2 fruit fly cellular contexts compared by ENCODE assay signal in the genomic region with DNA sequence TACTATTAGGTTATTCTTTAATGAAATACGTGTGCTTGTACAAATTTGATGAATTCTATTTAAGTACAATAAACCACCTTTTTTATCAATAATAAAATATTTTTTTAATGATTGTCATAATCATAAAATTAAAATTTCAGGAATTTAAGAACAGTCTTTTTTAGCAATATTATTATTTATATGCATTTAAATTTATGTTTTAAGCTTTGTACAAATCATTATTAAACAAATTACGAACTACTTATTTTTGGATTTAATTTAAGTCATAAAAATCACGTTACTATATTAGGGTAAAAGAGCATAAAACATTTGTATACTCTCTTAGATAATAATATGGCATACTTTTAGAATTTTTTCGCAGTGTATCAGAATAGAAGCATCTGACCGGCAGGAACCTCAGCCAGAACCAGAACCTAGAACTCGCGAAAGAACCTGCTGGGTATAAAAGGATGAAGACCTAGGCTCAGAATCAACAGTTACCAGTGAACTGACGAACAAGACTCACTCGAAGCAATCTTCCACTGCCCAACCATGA.
TF ChIP-seq lines count a peak whose summit lies in the region.

Gene Cpr72Ea, plus strand, starts transcription at position 485 of the 535 bp plus-strand sequence.

TF ChIP-seq in whole organism, prepupa, 60 proteins besides CTCF, POLR2A, EP300 and RAD21:
- TF ChIP-seq spab (GFP tag; optimal IDR thresholded peaks at IDR 0.05; lab: Kevin White, UChicago) (peak; percentile 27), cyc (GFP tag; optimal IDR thresholded peaks at IDR 0.05; lab: Kevin White, UChicago) (no peak), Hr39 (GFP tag; optimal IDR thresholded peaks at IDR 0.05; lab: Kevin White, UChicago) (no peak), CG11294 (GFP tag; IDR thresholded peaks at IDR 0.05; lab: Robert Waterston, UW) (no peak), Met (GFP tag; optimal IDR thresholded peaks at IDR 0.05; lab: Kevin White, UChicago) (no peak), CG16779 (tag; optimal IDR thresholded peaks at IDR 0.05; lab: Kevin White, UChicago) (no peak), Ets96B (tag; optimal IDR thresholded peaks at IDR 0.05; lab: Kevin White, UChicago) (peak; percentile 37), CG3919 (GFP tag; optimal IDR thresholded peaks at IDR 0.05; lab: Kevin White, UChicago) (no peak), CG3032 (tag; optimal IDR thresholded peaks at IDR 0.05; lab: Kevin White, UChicago) (peak; percentile 66), dsx (GFP tag; optimal IDR thresholded peaks at IDR 0.05; lab: Kevin White, UChicago; ENCODE audit: poor library complexity, severe bottlenecking) (peak; percentile 46), CG6792 (GFP tag; optimal IDR thresholded peaks at IDR 0.05; lab: Kevin White, UChicago) (no peak), CG10669 (GFP tag; optimal IDR thresholded peaks at IDR 0.05; lab: Kevin White, UChicago) (no peak), Eip78C (GFP tag; lab: Kevin White, UChicago) (peak; percentile 31), esn (GFP tag; optimal IDR thresholded peaks at IDR 0.05; lab: Kevin White, UChicago) (no peak), ss (GFP tag; optimal IDR thresholded peaks at IDR 0.05; lab: Kevin White, UChicago) (peak; percentile 4 to 36), fd59A (GFP tag; optimal IDR thresholded peaks at IDR 0.05; lab: Kevin White, UChicago) (peak; percentile 14), Smox (GFP tag; optimal IDR thresholded peaks at IDR 0.05; lab: Kevin White, UChicago) (no peak), Sox15 (GFP tag; optimal IDR thresholded peaks at IDR 0.05; lab: Kevin White, UChicago) (no peak), CG6808 (GFP tag; optimal IDR thresholded peaks at IDR 0.05; lab: Kevin White, UChicago) (peak; percentile 52), CG7368 (GFP tag; optimal IDR thresholded peaks at IDR 0.05; lab: Kevin White, UChicago) (no peak), CG10631 (GFP tag; optimal IDR thresholded peaks at IDR 0.05; lab: Kevin White, UChicago) (peak; percentile 6)

TF ChIP-seq in whole organism, pupa, 21 proteins besides CTCF, POLR2A, EP300 and RAD21:
- TF ChIP-seq Snoo (tag; optimal IDR thresholded peaks at IDR 0.05; lab: Kevin White, UChicago), result no peak
- no peak for TF ChIP-seq CG12605 (GFP tag; IDR thresholded peaks at IDR 0.05; lab: Robert Waterston, UW)
- no peak for TF ChIP-seq Ets98B (GFP tag; IDR thresholded peaks at IDR 0.05; lab: Robert Waterston, UW)
- no peak for TF ChIP-seq fd96Ca (GFP tag; IDR thresholded peaks at IDR 0.05; lab: Robert Waterston, UW)
- no peak for TF ChIP-seq CG10348 (GFP tag; IDR thresholded peaks at IDR 0.05; lab: Robert Waterston, UW)
- peak; percentile 73 for TF ChIP-seq CG9948 (tag; optimal IDR thresholded peaks at IDR 0.05; lab: Kevin White, UChicago)
- TF ChIP-seq CG8159 (tag; optimal IDR thresholded peaks at IDR 0.05; lab: Kevin White, UChicago), result peak; percentile 72
- TF ChIP-seq CG14655 (GFP tag; optimal IDR thresholded peaks at IDR 0.05; lab: Kevin White, UChicago), result peak; percentile 39
- TF ChIP-seq rn (GFP tag; IDR thresholded peaks at IDR 0.05; lab: Robert Waterston, UW), result no peak
- no peak for TF ChIP-seq CG8301 (tag; optimal IDR thresholded peaks at IDR 0.05; lab: Kevin White, UChicago)
- TF ChIP-seq CG17806 (tag; optimal IDR thresholded peaks at IDR 0.05; lab: Kevin White, UChicago), result peak; percentile 6
- TF ChIP-seq CG32121 (GFP tag; IDR thresholded peaks at IDR 0.05; lab: Robert Waterston, UW), result no peak
- no peak for TF ChIP-seq Pif1B (GFP tag; optimal IDR thresholded peaks at IDR 0.05; lab: Kevin White, UChicago)
- TF ChIP-seq gl (tag; optimal IDR thresholded peaks at IDR 0.05; lab: Kevin White, UChicago), result no peak
- TF ChIP-seq D1 (tag; optimal IDR thresholded peaks at IDR 0.05; lab: Kevin White, UChicago), result peak; percentile 49
- peak; percentile 55 for TF ChIP-seq CG15710 (tag; optimal IDR thresholded peaks at IDR 0.05; lab: Kevin White, UChicago)
- TF ChIP-seq CG34367 (tag; optimal IDR thresholded peaks at IDR 0.05; lab: Kevin White, UChicago), result peak; percentile 17
